Worm (Caenorhabditis elegans) whole organism, late embryonic: ENCODE data around the gene mig-2.
A peak's percentile ranks its signal among the peaks of the same experiment; 100 is the strongest.

ENCODE experiments used
- F13H6.1 ChIP-seq: sonication (generic microtip); optimal IDR thresholded peaks from 2 replicates; lab custom pipeline; 2016; ENCODE audit warnings: missing genetic modification characterization, missing compliant biosample characterization
- T23F11.4 ChIP-seq: fragments of 200-800 bp; sonication (Bioruptor generic); optimal IDR thresholded peaks from 2 replicates; lab custom pipeline; 2018; ENCODE audit warnings: mild to moderate bottlenecking, missing genetic modification characterization, missing compliant biosample characterization
- ama-1 ChIP-seq: fragments of 150-350 bp; optimal IDR thresholded peaks from 2 replicates; lab custom pipeline; 2014
- ceh-14 ChIP-seq: sonication (generic microtip); optimal IDR thresholded peaks from 2 replicates; lab custom pipeline; 2016; ENCODE audit warnings: missing genotype, missing genetic modification characterization, missing compliant biosample characterization
- ceh-18 ChIP-seq: sonication (generic microtip); optimal IDR thresholded peaks from 2 replicates; lab custom pipeline; 2016; ENCODE audit warnings: missing genetic modification characterization, missing compliant biosample characterization
- ceh-19 ChIP-seq: fragments of 200-800 bp; sonication (Bioruptor generic); optimal IDR thresholded peaks from 2 replicates; lab custom pipeline; 2018; ENCODE audit warnings: mild to moderate bottlenecking, missing genetic modification characterization, missing compliant biosample characterization
- ceh-2 ChIP-seq: sonication (generic microtip); optimal IDR thresholded peaks from 2 replicates; lab custom pipeline; 2016; ENCODE audit warnings: missing genotype, missing genetic modification characterization, missing compliant biosample characterization
- ceh-24 ChIP-seq: sonication (generic microtip); optimal IDR thresholded peaks from 2 replicates; lab custom pipeline; 2016; ENCODE audit warnings: mild to moderate bottlenecking, missing genetic modification characterization, missing compliant biosample characterization
- ceh-31 ChIP-seq: sonication (generic microtip); optimal IDR thresholded peaks from 2 replicates; lab custom pipeline; 2016; ENCODE audit warnings: missing genetic modification characterization, missing compliant biosample characterization
- ceh-34 ChIP-seq: sonication (generic microtip); optimal IDR thresholded peaks from 2 replicates; lab custom pipeline; 2016; ENCODE audit warnings: mild to moderate bottlenecking, missing genetic modification characterization, missing compliant biosample characterization
- ceh-45 ChIP-seq: fragments of 200-800 bp; sonication (Bioruptor generic); IDR thresholded peaks from 2 replicates; pipeline ENCODE4 v1.3.6; 2022; ENCODE audit warnings: missing genetic modification reagents, missing genetic modification characterization, missing compliant biosample characterization
- ceh-48 ChIP-seq: sonication (generic microtip); optimal IDR thresholded peaks from 2 replicates; lab custom pipeline; 2016; ENCODE audit warnings: missing genetic modification characterization, inconsistent platforms, missing compliant biosample characterization
- ceh-6 ChIP-seq: fragments of 200-800 bp; sonication (Bioruptor generic); optimal IDR thresholded peaks from 2 replicates; lab custom pipeline; 2018; ENCODE audit warnings: mild to moderate bottlenecking, missing genetic modification characterization, missing compliant biosample characterization
- che-1 ChIP-seq: sonication (generic microtip); optimal IDR thresholded peaks from 2 replicates; lab custom pipeline; 2016; ENCODE audit warnings: mild to moderate bottlenecking, missing genetic modification characterization, missing compliant biosample characterization
- dmd-4 ChIP-seq: sonication (generic microtip); optimal IDR thresholded peaks from 2 replicates; lab custom pipeline; 2016; ENCODE audit warnings: borderline replicate concordance, missing genetic modification characterization, missing compliant biosample characterization
- dve-1 ChIP-seq: sonication (generic microtip); optimal IDR thresholded peaks from 2 replicates; lab custom pipeline; 2017; ENCODE audit warnings: antibody characterized with exemption, mild to moderate bottlenecking, missing genetic modification characterization, missing compliant biosample characterization
- elt-2 ChIP-seq: sonication (generic microtip); optimal IDR thresholded peaks from 2 replicates; lab custom pipeline; 2016; ENCODE audit warnings: missing genetic modification reagents, missing genetic modification characterization, missing compliant biosample characterization
- hlh-13 ChIP-seq: fragments of 200-800 bp; sonication (Bioruptor generic); optimal IDR thresholded peaks from 2 replicates; lab custom pipeline; 2018; ENCODE audit warnings: mild to moderate bottlenecking, missing genetic modification characterization, missing compliant biosample characterization
- hlh-15 ChIP-seq: sonication (generic microtip); optimal IDR thresholded peaks from 2 replicates; lab custom pipeline; 2016; ENCODE audit warnings: missing genetic modification characterization, missing compliant biosample characterization
- hlh-30 ChIP-seq: sonication (generic microtip); optimal IDR thresholded peaks from 2 replicates; lab custom pipeline; 2017; ENCODE audit warnings: antibody characterized with exemption, missing genetic modification characterization, missing compliant biosample characterization; ENCODE audit not compliant: insufficient read depth
- lim-6 ChIP-seq: sonication (generic microtip); optimal IDR thresholded peaks from 2 replicates; lab custom pipeline; 2016; ENCODE audit warnings: missing genetic modification characterization, missing compliant biosample characterization
- madf-2 ChIP-seq: sonication (generic microtip); optimal IDR thresholded peaks from 2 replicates; lab custom pipeline; 2017; ENCODE audit warnings: missing genetic modification characterization, missing compliant biosample characterization
- mec-3 ChIP-seq: sonication (generic microtip); optimal IDR thresholded peaks from 2 replicates; lab custom pipeline; 2016; ENCODE audit warnings: borderline replicate concordance, missing genetic modification characterization, missing compliant biosample characterization
- nfya-1 ChIP-seq: sonication (generic microtip); optimal IDR thresholded peaks from 2 replicates; lab custom pipeline; 2017; ENCODE audit warnings: missing genetic modification characterization, mild to moderate bottlenecking, missing compliant biosample characterization, antibody characterized with exemption, moderate library complexity
- npax-4 ChIP-seq: sonication (generic microtip); optimal IDR thresholded peaks from 2 replicates; lab custom pipeline; 2016; ENCODE audit warnings: missing genetic modification characterization, missing compliant biosample characterization
- pha-2 ChIP-seq: sonication (generic microtip); optimal IDR thresholded peaks from 2 replicates; lab custom pipeline; 2017; ENCODE audit warnings: mild to moderate bottlenecking, missing genetic modification characterization, missing compliant biosample characterization
- pha-4 ChIP-seq: fragments of 150-350 bp; optimal IDR thresholded peaks from 2 replicates; lab custom pipeline; 2018; ENCODE audit warnings: missing biosample characterization, missing genetic modification reagents, missing genetic modification characterization
- pqm-1 ChIP-seq: sonication (generic microtip); optimal IDR thresholded peaks from 2 replicates; lab custom pipeline; 2016; ENCODE audit warnings: missing genetic modification characterization, missing compliant biosample characterization
- pros-1 ChIP-seq: fragments of 150-350 bp; optimal IDR thresholded peaks from 2 replicates; lab custom pipeline; 2014; ENCODE audit warnings: missing biosample characterization, missing genetic modification reagents, missing genetic modification characterization
- rnt-1 ChIP-seq: sonication (generic microtip); optimal IDR thresholded peaks from 2 replicates; lab custom pipeline; 2016; ENCODE audit warnings: missing genetic modification characterization, missing compliant biosample characterization
- syd-9 ChIP-seq: sonication (generic microtip); optimal IDR thresholded peaks from 2 replicates; lab custom pipeline; 2016; ENCODE audit warnings: mild to moderate bottlenecking, missing genetic modification characterization, moderate library complexity, missing compliant biosample characterization
- tbx-7 ChIP-seq: sonication (generic microtip); optimal IDR thresholded peaks from 2 replicates; lab custom pipeline; 2016; ENCODE audit warnings: missing genotype, missing genetic modification characterization, missing compliant biosample characterization
- unc-55 ChIP-seq: sonication (generic microtip); optimal IDR thresholded peaks from 2 replicates; lab custom pipeline; 2017; ENCODE audit warnings: missing biosample characterization, missing genetic modification reagents, missing genetic modification characterization
- ztf-16 ChIP-seq: sonication (generic microtip); optimal IDR thresholded peaks from 2 replicates; lab custom pipeline; 2017; ENCODE audit warnings: missing genetic modification characterization, missing compliant biosample characterization

Gene mig-2

ce11 chrX:11509547-11509946, 38.9 kb upstream of the mig-2 start:
- TF ChIP-seq ceh-14 (tag; lab: Kevin White, UChicago) (no peak), F13H6.1 (tag; lab: Kevin White, UChicago) (no peak), elt-2 (peak; percentile 56), ceh-48 (no peak), ceh-45 (GFP tag; lab: Robert Waterston, UW) (no peak)

- peak; percentile 69 for TF ChIP-seq ceh-48
- TF ChIP-seq pha-2 (tag; lab: Kevin White, UChicago), result no peak
Observed at ce11 chrX:11511231-11511630, 37.2 kb upstream of the mig-2 start, which contains the start of gene ccdc-149. Gene ccdc-149 (minus strand): TSS chrX:11511451.

- no peak for TF ChIP-seq ceh-34 (tag; lab: Kevin White, UChicago)
- peak; percentile 61 for TF ChIP-seq elt-2
Observed at ce11 chrX:11515381-11515780, 33.0 kb upstream of the mig-2 start.

- TF ChIP-seq syd-9 (tag; lab: Kevin White, UChicago) (no peak), dmd-4 (tag; lab: Kevin White, UChicago) (no peak), ceh-31 (tag; lab: Kevin White, UChicago) (no peak), ceh-45 (GFP tag; lab: Robert Waterston, UW) (no peak), tbx-7 (tag; lab: Kevin White, UChicago) (no peak), ceh-19 (GFP tag; lab: Kevin White, UChicago) (no peak), rnt-1 (tag; lab: Kevin White, UChicago) (no peak)
Observed at ce11 chrX:11517433-11517832, 31.0 kb upstream of the mig-2 start.

- no peak for TF ChIP-seq nfya-1 (tag; lab: Kevin White, UChicago)
- no peak for TF ChIP-seq npax-4
- TF ChIP-seq, all 69 proteins: peak for 0
Observed at ce11 chrX:11518415-11518814, 30.0 kb upstream of the mig-2 start.

- peak; percentile 33 for TF ChIP-seq elt-2
- no peak for TF ChIP-seq pqm-1
- TF ChIP-seq che-1 (tag; lab: Kevin White, UChicago), result no peak
- no peak for TF ChIP-seq madf-2
- TF ChIP-seq, all 69 proteins: peak for 1
Observed at ce11 chrX:11519016-11519509, 29.3 kb upstream of the mig-2 start, which contains the start of gene hpo-34. Gene hpo-34 (minus strand): TSS chrX:11519066.

ce11 chrX:11522058-11522757, 26.2 kb upstream of the mig-2 start, which contains the start of gene sdc-2:
Gene sdc-2 (plus strand): TSS chrX:11522707.
- TF ChIP-seq ceh-24 (tag; lab: Kevin White, UChicago) (no peak), pros-1 (tag; lab: Kevin White, UChicago) (peak; percentile 49), che-1 (tag; lab: Kevin White, UChicago) (peak; percentile 9), dve-1 (tag; lab: Kevin White, UChicago) (peak; percentile 55), unc-55 (GFP tag; lab: Kevin White, UChicago) (peak; percentile 58), pha-4 (tag; lab: Kevin White, UChicago) (no peak), ceh-31 (tag; lab: Kevin White, UChicago) (peak; percentile 74)

ce11 chrX:11523704-11524103, 24.7 kb upstream of the mig-2 start:
- TF ChIP-seq lim-6 (tag; lab: Kevin White, UChicago) (no peak), ceh-6 (GFP tag; lab: Kevin White, UChicago) (no peak), syd-9 (tag; lab: Kevin White, UChicago) (no peak), hlh-15 (tag; lab: Kevin White, UChicago) (no peak), T23F11.4 (GFP tag; lab: Kevin White, UChicago) (no peak), hlh-30 (no peak), ceh-18 (no peak), hlh-13 (GFP tag; lab: Kevin White, UChicago) (no peak), ceh-2 (no peak), mec-3 (no peak), ama-1 (lab: Kevin White, UChicago) (no peak), ztf-16 (tag; lab: Kevin White, UChicago) (no peak)
